Worm (Caenorhabditis elegans): ENCODE data around the gene F22B5.10.

F22B5.10 gene

DNA sequence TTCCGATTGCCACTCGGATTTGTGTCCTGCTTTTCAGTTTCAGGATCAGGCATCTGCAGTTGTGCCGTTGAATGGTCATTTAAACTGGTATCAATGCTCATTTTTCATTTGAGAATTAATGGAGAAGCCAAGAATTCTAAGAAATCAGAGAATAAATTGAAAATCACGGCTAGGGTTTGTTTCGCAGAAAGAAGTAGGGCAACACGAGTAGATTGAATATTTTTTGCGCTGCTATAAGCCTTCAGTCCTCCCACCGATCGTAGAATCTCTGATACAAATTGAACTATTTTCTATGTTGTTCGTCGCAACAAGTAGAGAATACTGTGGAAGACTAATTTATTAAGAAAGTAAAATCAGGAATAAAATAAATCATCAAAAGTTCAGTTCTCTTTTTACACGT is 29.9 kb upstream of the F22B5.10 start, which contains the start of gene acp-3:
acp-3 (minus strand) TSS at position 101 of the 400 bp plus-strand sequence.
- no peak for TF ChIP-seq tbx-11 (GFP tag; IDR thresholded peaks at IDR 0.05)
- TF ChIP-seq hnd-1 (tag; optimal IDR thresholded peaks at IDR 0.05), result no peak
- no peak for TF ChIP-seq aly-1 (tag; optimal IDR thresholded peaks at IDR 0.05)
- TF ChIP-seq scrt-1 (GFP tag; IDR thresholded peaks at IDR 0.05), result no peak
- TF ChIP-seq hmbx-1 (tag; optimal IDR thresholded peaks at IDR 0.05), result no peak
- no peak for TF ChIP-seq F13C5.2 (tag; optimal IDR thresholded peaks at IDR 0.05)
- TF ChIP-seq tra-4 (tag; optimal IDR thresholded peaks at IDR 0.05), result no peak
- TF ChIP-seq ama-1 (optimal IDR thresholded peaks at IDR 0.05), result no peak
- no peak for TF ChIP-seq hmg-4 (GFP tag; optimal IDR thresholded peaks at IDR 0.05)
- TF ChIP-seq ceh-13 (GFP tag; optimal IDR thresholded peaks at IDR 0.05), result no peak
- TF ChIP-seq ceh-36 (tag; optimal IDR thresholded peaks at IDR 0.05), result no peak
- no peak for TF ChIP-seq B0310.2 (tag; optimal IDR thresholded peaks at IDR 0.05)
- no peak for TF ChIP-seq flt-1 (GFP tag; IDR thresholded peaks at IDR 0.05)
- no peak for TF ChIP-seq sea-1 (GFP tag; conservative IDR thresholded peaks at IDR 0.05)
- no peak for TF ChIP-seq ets-7 (tag; optimal IDR thresholded peaks at IDR 0.05)
- no peak for TF ChIP-seq tbx-37 (GFP tag; conservative IDR thresholded peaks at IDR 0.05)

ce11 chrII:8438791-8439287 is 28.1 kb upstream of the F22B5.10 start, which contains the start of gene lips-10:
Gene lips-10 (plus strand): TSS chrII:8439168.
- no peak for TF ChIP-seq tbx-37 (GFP tag; conservative IDR thresholded peaks at IDR 0.05)

- TF ChIP-seq tbx-37 (GFP tag; conservative IDR thresholded peaks at IDR 0.05), result no peak
- TF ChIP-seq hmbx-1 (tag; optimal IDR thresholded peaks at IDR 0.05), result no peak
- no peak for TF ChIP-seq ama-1 (optimal IDR thresholded peaks at IDR 0.05)
- TF ChIP-seq tra-4 (tag; optimal IDR thresholded peaks at IDR 0.05), result no peak
- TF ChIP-seq ceh-13 (GFP tag; optimal IDR thresholded peaks at IDR 0.05), result no peak
- TF ChIP-seq scrt-1 (GFP tag; IDR thresholded peaks at IDR 0.05), result no peak
- TF ChIP-seq pes-1 (GFP tag; IDR thresholded peaks at IDR 0.05), result no peak
- no peak for TF ChIP-seq B0310.2 (tag; optimal IDR thresholded peaks at IDR 0.05)
- no peak for TF ChIP-seq aly-1 (tag; optimal IDR thresholded peaks at IDR 0.05)
- TF ChIP-seq ets-7 (tag; optimal IDR thresholded peaks at IDR 0.05), result no peak
- no peak for TF ChIP-seq hnd-1 (tag; optimal IDR thresholded peaks at IDR 0.05)
- TF ChIP-seq ceh-36 (tag; optimal IDR thresholded peaks at IDR 0.05), result no peak
- TF ChIP-seq hmg-4 (GFP tag; optimal IDR thresholded peaks at IDR 0.05), result no peak
- TF ChIP-seq F13C5.2 (tag; optimal IDR thresholded peaks at IDR 0.05), result no peak
- no peak for TF ChIP-seq flt-1 (GFP tag; IDR thresholded peaks at IDR 0.05)
- TF ChIP-seq sea-1 (GFP tag; conservative IDR thresholded peaks at IDR 0.05), result no peak
- no peak for TF ChIP-seq tbx-11 (GFP tag; IDR thresholded peaks at IDR 0.05)
These were observed 26.9 kb upstream of the F22B5.10 start for ce11 chrII:8440097-8440496.

- TF ChIP-seq ama-1 (optimal IDR thresholded peaks at IDR 0.05) (no peak), pes-1 (GFP tag; IDR thresholded peaks at IDR 0.05) (no peak), sea-1 (GFP tag; conservative IDR thresholded peaks at IDR 0.05) (no peak), F13C5.2 (tag; optimal IDR thresholded peaks at IDR 0.05) (no peak), hmbx-1 (tag; optimal IDR thresholded peaks at IDR 0.05) (no peak), flt-1 (GFP tag; IDR thresholded peaks at IDR 0.05) (no peak), scrt-1 (GFP tag; IDR thresholded peaks at IDR 0.05) (no peak), B0310.2 (tag; optimal IDR thresholded peaks at IDR 0.05) (no peak), hmg-4 (GFP tag; optimal IDR thresholded peaks at IDR 0.05) (no peak), tbx-37 (GFP tag; conservative IDR thresholded peaks at IDR 0.05) (no peak), aly-1 (tag; optimal IDR thresholded peaks at IDR 0.05) (no peak)
These were observed 26.2 kb upstream of the F22B5.10 start for ce11 chrII:8440792-8441191.

DNA sequence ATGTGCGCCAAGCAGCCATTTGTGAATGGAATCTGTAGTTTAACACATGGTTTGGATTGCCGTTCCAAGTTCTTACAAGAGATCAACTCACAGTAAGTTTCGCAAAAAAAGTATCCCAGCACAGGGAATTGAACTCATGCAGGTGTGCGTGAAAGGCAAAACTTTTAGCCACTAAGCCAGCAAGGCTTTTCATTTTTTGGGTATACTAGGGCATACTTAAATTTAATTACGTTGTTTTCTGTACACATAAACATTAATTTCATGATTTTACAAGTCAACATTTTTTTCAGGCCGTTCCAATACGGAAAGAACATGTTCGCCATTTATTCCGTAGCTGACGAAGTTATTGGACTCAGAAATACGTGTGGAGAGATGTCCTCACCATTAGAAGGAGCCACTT is 25.5 kb upstream of the F22B5.10 start:
- TF ChIP-seq pes-1 (GFP tag; IDR thresholded peaks at IDR 0.05) (no peak), ets-7 (tag; optimal IDR thresholded peaks at IDR 0.05) (no peak), scrt-1 (GFP tag; IDR thresholded peaks at IDR 0.05) (no peak), tra-4 (tag; optimal IDR thresholded peaks at IDR 0.05) (no peak), tbx-11 (GFP tag; IDR thresholded peaks at IDR 0.05) (no peak), B0310.2 (tag; optimal IDR thresholded peaks at IDR 0.05) (no peak), ceh-36 (tag; optimal IDR thresholded peaks at IDR 0.05) (no peak), hmbx-1 (tag; optimal IDR thresholded peaks at IDR 0.05) (no peak)

DNA sequence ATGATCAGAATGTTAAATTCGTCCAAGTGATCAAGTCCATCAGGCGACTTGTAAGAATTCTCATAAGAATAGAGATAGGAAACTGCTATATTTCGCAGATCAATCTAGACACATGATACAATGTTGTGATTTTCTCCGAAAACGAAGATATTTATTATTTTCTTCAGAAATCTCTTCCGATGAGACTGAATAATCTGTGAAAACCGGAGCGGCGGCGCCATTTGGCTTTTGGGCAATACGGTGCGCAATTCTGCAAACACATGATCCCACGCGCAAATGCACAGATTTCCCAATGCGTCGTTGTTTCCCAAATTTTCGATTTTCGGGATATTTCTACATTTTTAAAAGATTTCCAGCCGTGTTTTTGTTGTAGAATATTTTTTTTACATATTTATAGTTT is 24.8 kb upstream of the F22B5.10 start:
- TF ChIP-seq tra-4 (tag; optimal IDR thresholded peaks at IDR 0.05) (no peak), F13C5.2 (tag; optimal IDR thresholded peaks at IDR 0.05) (peak; percentile 59), tbx-11 (GFP tag; IDR thresholded peaks at IDR 0.05) (peak; percentile 19; the same call in 1 of the 2 replicates), B0310.2 (tag; optimal IDR thresholded peaks at IDR 0.05) (no peak), hmg-4 (GFP tag; optimal IDR thresholded peaks at IDR 0.05) (peak; percentile 39), ceh-13 (GFP tag; optimal IDR thresholded peaks at IDR 0.05) (no peak), scrt-1 (GFP tag; IDR thresholded peaks at IDR 0.05) (no peak)

DNA sequence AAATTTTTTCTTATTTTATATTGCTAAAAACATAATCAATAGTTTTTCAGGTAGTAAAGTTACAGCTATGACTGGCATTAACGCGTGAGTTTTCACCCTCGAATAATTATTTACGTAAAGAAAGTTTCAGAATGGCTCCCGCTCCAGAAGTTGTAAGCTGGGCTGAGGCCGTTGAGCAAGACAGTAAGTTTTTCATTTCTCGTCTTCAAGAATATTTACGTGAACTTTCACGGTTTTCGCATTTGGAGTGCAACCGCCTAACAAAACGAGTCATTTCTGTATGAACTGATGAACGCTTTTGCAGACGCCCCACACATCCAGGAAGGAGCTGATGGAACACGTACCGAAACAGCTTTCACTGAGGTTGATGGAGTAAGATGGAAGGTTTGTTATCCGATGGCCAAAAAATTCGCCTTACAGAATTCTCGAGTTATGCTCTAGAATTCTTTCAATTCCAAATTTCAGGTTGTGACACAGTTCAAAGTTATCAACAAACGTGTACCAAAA is 24.2 kb upstream of the F22B5.10 start, which contains the start of gene eif-3.G:
eif-3.G (plus strand) TSS at position 51 of the 507 bp plus-strand sequence.
- TF ChIP-seq B0310.2 (tag; optimal IDR thresholded peaks at IDR 0.05) (no peak), sea-1 (GFP tag; conservative IDR thresholded peaks at IDR 0.05) (no peak), ceh-13 (GFP tag; optimal IDR thresholded peaks at IDR 0.05) (no peak), hmg-4 (GFP tag; optimal IDR thresholded peaks at IDR 0.05) (no peak), ama-1 (optimal IDR thresholded peaks at IDR 0.05) (no peak), F13C5.2 (tag; optimal IDR thresholded peaks at IDR 0.05) (no peak)

- TF ChIP-seq pes-1 (GFP tag; IDR thresholded peaks at IDR 0.05) (no peak), tbx-37 (GFP tag; conservative IDR thresholded peaks at IDR 0.05) (no peak), hnd-1 (tag; optimal IDR thresholded peaks at IDR 0.05) (no peak), ets-7 (tag; optimal IDR thresholded peaks at IDR 0.05) (no peak), ama-1 (optimal IDR thresholded peaks at IDR 0.05) (no peak), F13C5.2 (tag; optimal IDR thresholded peaks at IDR 0.05) (no peak), ceh-36 (tag; optimal IDR thresholded peaks at IDR 0.05) (no peak), hmbx-1 (tag; optimal IDR thresholded peaks at IDR 0.05) (no peak), tra-4 (tag; optimal IDR thresholded peaks at IDR 0.05) (no peak), tbx-11 (GFP tag; IDR thresholded peaks at IDR 0.05) (no peak), sea-1 (GFP tag; conservative IDR thresholded peaks at IDR 0.05) (no peak), flt-1 (GFP tag; IDR thresholded peaks at IDR 0.05) (no peak), hmg-4 (GFP tag; optimal IDR thresholded peaks at IDR 0.05) (no peak), ceh-13 (GFP tag; optimal IDR thresholded peaks at IDR 0.05) (no peak), B0310.2 (tag; optimal IDR thresholded peaks at IDR 0.05) (no peak), aly-1 (tag; optimal IDR thresholded peaks at IDR 0.05) (no peak), scrt-1 (GFP tag; IDR thresholded peaks at IDR 0.05) (no peak)
These were observed 23.0 kb upstream of the F22B5.10 start, which contains the start of gene evl-20 for ce11 chrII:8444007-8444406. Gene evl-20 (plus strand): TSS chrII:8444307.

All from whole organism, early embryonic.